Worm (Caenorhabditis elegans) whole organism, L2 larva: ENCODE results near the gene fbxa-181.
A peak's percentile ranks its signal among the peaks of the same experiment; 100 is the strongest.

Source experiments
- aly-2 ChIP-seq: fragments of 150-350 bp; optimal IDR thresholded peaks from 2 replicates; lab custom pipeline; 2014; ENCODE audit warnings: missing biosample characterization, missing genetic modification characterization
- ceh-82 ChIP-seq: fragments of 150-350 bp; optimal IDR thresholded peaks from 2 replicates; lab custom pipeline; 2014; ENCODE audit warnings: missing biosample characterization, missing genetic modification characterization
- elt-1 ChIP-seq: fragments of 150-350 bp; optimal IDR thresholded peaks from 2 replicates; lab custom pipeline; 2014; ENCODE audit warnings: missing biosample characterization, missing genetic modification characterization
- fos-1 ChIP-seq: fragments of 150-350 bp; optimal IDR thresholded peaks from 2 replicates; lab custom pipeline; 2014; ENCODE audit warnings: missing biosample characterization, missing genetic modification characterization
- nhr-11 ChIP-seq: fragments of 150-350 bp; optimal IDR thresholded peaks from 2 replicates; lab custom pipeline; 2014; ENCODE audit warnings: missing biosample characterization, missing genetic modification characterization
- nhr-12 ChIP-seq: fragments of 150-350 bp; optimal IDR thresholded peaks from 2 replicates; lab custom pipeline; 2014; ENCODE audit warnings: missing biosample characterization, missing genetic modification characterization
- nhr-237 ChIP-seq: fragments of 150-350 bp; optimal IDR thresholded peaks from 2 replicates; lab custom pipeline; 2014; ENCODE audit warnings: missing biosample characterization, missing genetic modification characterization
- sem-4 ChIP-seq: fragments of 150-350 bp; optimal IDR thresholded peaks from 2 replicates; lab custom pipeline; 2014; ENCODE audit warnings: missing biosample characterization, missing genetic modification reagents, missing genetic modification characterization

ce11 chrV:13739901-13740300 is 14.2 kb downstream of the fbxa-181 start:
- TF ChIP-seq ceh-82 (tag; lab: Kevin White, UChicago) (no peak), sem-4 (no peak), nhr-237 (no peak), aly-2 (no peak), nhr-12 (tag; lab: Kevin White, UChicago) (no peak), nhr-11 (tag; lab: Kevin White, UChicago) (no peak), elt-1 (no peak), fos-1 (peak; percentile 51)
